Worm (Caenorhabditis elegans) whole organism, L4 larva: Measurements from ENCODE around the gene ZK666.8.

Experiments used
- F44E2.7 ChIP-seq: fragments of 200-800 bp; sonication (Bioruptor generic); IDR thresholded peaks from 2 replicates; pipeline ENCODE4 v2.1.2; 2022; ENCODE audit warnings: missing genetic modification characterization, missing compliant biosample characterization
- T20F7.1 ChIP-seq: fragments of 200-800 bp; sonication (Bioruptor generic); optimal IDR thresholded peaks from 2 replicates; lab custom pipeline; 2018; ENCODE audit warnings: mild to moderate bottlenecking, missing genetic modification characterization, missing compliant biosample characterization
- Y48G9A.11 ChIP-seq: fragments of 200-800 bp; sonication (Bioruptor generic); IDR thresholded peaks from 2 replicates; pipeline ENCODE4 v1.3.6; 2022; ENCODE audit warnings: missing genetic modification reagents, missing genetic modification characterization, missing compliant biosample characterization
- Y75B8A.6 ChIP-seq: fragments of 200-800 bp; sonication (Bioruptor generic); IDR thresholded peaks from 2 replicates; pipeline ENCODE4 v1.3.6; 2022; ENCODE audit warnings: missing genetic modification reagents, missing genetic modification characterization, missing compliant biosample characterization
- ZK337.2 ChIP-seq: fragments of 200-800 bp; sonication (Bioruptor generic); IDR thresholded peaks from 2 replicates; pipeline ENCODE4 v1.3.6; 2022; ENCODE audit warnings: missing genetic modification reagents, missing genetic modification characterization, missing compliant biosample characterization
- ZK546.5 ChIP-seq, 2 experiments: sonication (generic microtip); optimal IDR thresholded peaks; 2 replicates each; lab custom pipeline; 2017; ENCODE audit warnings: missing biosample characterization in 2 of 2, missing genetic modification characterization in 2 of 2
- aha-1 ChIP-seq: fragments of 150-350 bp; peaks from one replicate; lab custom pipeline; 2014; ENCODE audit warnings: missing biosample characterization, missing genetic modification characterization
- ceh-32 ChIP-seq: sonication (generic microtip); optimal IDR thresholded peaks from 2 replicates; lab custom pipeline; 2016; ENCODE audit warnings: mild to moderate bottlenecking, missing genetic modification characterization, missing compliant biosample characterization; ENCODE audit not compliant: poor library complexity
- ceh-62 ChIP-seq: sonication (generic microtip); optimal IDR thresholded peaks from 2 replicates; lab custom pipeline; 2017; ENCODE audit warnings: missing biosample characterization, missing genetic modification characterization
- daf-12 ChIP-seq: fragments of 150-350 bp; optimal IDR thresholded peaks from 2 replicates; lab custom pipeline; 2014; ENCODE audit warnings: missing biosample characterization, missing genetic modification reagents, missing genetic modification characterization
- daf-19 ChIP-seq: fragments of 200-800 bp; sonication (Bioruptor generic); conservative IDR thresholded peaks from 2 replicates; pipeline ENCODE4 v1.3.6; 2022; ENCODE audit warnings: missing genetic modification characterization, missing compliant biosample characterization
- dmd-6 ChIP-seq: fragments of 200-800 bp; sonication (Bioruptor generic); IDR thresholded peaks from 2 replicates; pipeline ENCODE4 v1.3.6; 2022; ENCODE audit warnings: missing genetic modification reagents, missing genetic modification characterization, missing compliant biosample characterization
- dve-1 ChIP-seq: sonication (generic microtip); optimal IDR thresholded peaks from 2 replicates; lab custom pipeline; 2017; ENCODE audit warnings: antibody characterized with exemption, mild to moderate bottlenecking, missing genetic modification characterization, missing compliant biosample characterization; ENCODE audit not compliant: insufficient read depth
- egl-27 ChIP-seq: sonication (generic microtip); optimal IDR thresholded peaks from 3 replicates; lab custom pipeline; 2017; ENCODE audit warnings: missing biosample characterization, missing genetic modification reagents, missing genetic modification characterization
- egl-43 ChIP-seq: fragments of 200-800 bp; sonication (Bioruptor generic); IDR thresholded peaks from 2 replicates; pipeline ENCODE4 v1.3.6; 2022; ENCODE audit warnings: missing genetic modification reagents, missing genetic modification characterization, missing compliant biosample characterization
- hlh-11 ChIP-seq: fragments of 200-800 bp; sonication (Bioruptor generic); optimal IDR thresholded peaks from 2 replicates; lab custom pipeline; 2018; ENCODE audit warnings: mild to moderate bottlenecking, missing genetic modification characterization, missing compliant biosample characterization
- hlh-30 ChIP-seq: sonication (generic microtip); optimal IDR thresholded peaks from 2 replicates; lab custom pipeline; 2017; ENCODE audit warnings: antibody characterized with exemption, mild to moderate bottlenecking, missing genetic modification characterization, missing compliant biosample characterization; ENCODE audit not compliant: insufficient read depth
- lin-29 ChIP-seq: fragments of 200-800 bp; sonication (Bioruptor generic); IDR thresholded peaks from 2 replicates; pipeline ENCODE4 v1.3.6; 2022; ENCODE audit warnings: missing genetic modification reagents, missing genetic modification characterization, missing compliant biosample characterization
- mdl-1 ChIP-seq, 2 experiments: fragments of 150-350 bp in 1 of 2; sonication (generic microtip) in 1 of 2; optimal IDR thresholded peaks; 2 replicates each; lab custom pipeline; 2014 to 2017; ENCODE audit warnings: missing biosample characterization in 2 of 2, missing genetic modification characterization in 2 of 2
- mxl-3 ChIP-seq: fragments of 200-800 bp; sonication (Bioruptor generic); optimal IDR thresholded peaks from 2 replicates; lab custom pipeline; 2018; ENCODE audit warnings: mild to moderate bottlenecking, missing genetic modification characterization, missing compliant biosample characterization
- nhr-102 ChIP-seq: sonication (generic microtip); optimal IDR thresholded peaks from 2 replicates; lab custom pipeline; 2016; ENCODE audit warnings: mild to moderate bottlenecking, missing genetic modification characterization, moderate library complexity, missing compliant biosample characterization
- nhr-11 ChIP-seq: fragments of 150-350 bp; optimal IDR thresholded peaks from 2 replicates; lab custom pipeline; 2014; ENCODE audit warnings: missing biosample characterization, missing genetic modification characterization
- nhr-28 ChIP-seq: fragments of 150-350 bp; optimal IDR thresholded peaks from 2 replicates; lab custom pipeline; 2014; ENCODE audit warnings: missing biosample characterization, missing genetic modification characterization
- nhr-42 ChIP-seq: fragments of 200-800 bp; sonication (Bioruptor generic); IDR thresholded peaks from 2 replicates; pipeline ENCODE4 v1.3.6; 2022; ENCODE audit warnings: missing genetic modification characterization, missing compliant biosample characterization
- nhr-76 ChIP-seq: fragments of 150-350 bp; optimal IDR thresholded peaks from 2 replicates; lab custom pipeline; 2014; ENCODE audit warnings: missing biosample characterization, missing genetic modification characterization
- nhr-77 ChIP-seq: fragments of 150-350 bp; optimal IDR thresholded peaks from 2 replicates; lab custom pipeline; 2014; ENCODE audit warnings: missing biosample characterization, missing genetic modification characterization
- php-3 ChIP-seq: fragments of 200-800 bp; sonication (Bioruptor generic); IDR thresholded peaks from 2 replicates; pipeline ENCODE4 v1.3.6; 2022; ENCODE audit warnings: missing genetic modification reagents, missing genetic modification characterization, missing compliant biosample characterization
- saeg-2 ChIP-seq: fragments of 200-800 bp; sonication (Bioruptor generic); IDR thresholded peaks from 2 replicates; pipeline ENCODE4 v1.3.6; 2022; ENCODE audit warnings: missing genetic modification reagents, missing genetic modification characterization, missing compliant biosample characterization
- sdz-12 ChIP-seq: fragments of 200-800 bp; sonication (Bioruptor generic); optimal IDR thresholded peaks from 2 replicates; lab custom pipeline; 2018; ENCODE audit warnings: mild to moderate bottlenecking, missing genetic modification characterization, missing compliant biosample characterization
- tra-1 ChIP-seq: fragments of 200-800 bp; sonication (Bioruptor generic); IDR thresholded peaks from 2 replicates; pipeline ENCODE4 v1.3.6; 2022; ENCODE audit warnings: missing genetic modification reagents, missing genetic modification characterization, missing compliant biosample characterization
- zfp-3 ChIP-seq: fragments of 200-800 bp; sonication (Bioruptor generic); conservative IDR thresholded peaks from 2 replicates; pipeline ENCODE4 v1.3.6; 2022; ENCODE audit warnings: missing genetic modification reagents, missing genetic modification characterization, missing compliant biosample characterization

The ZK666.8 gene

ce11 chrII:10523583-10523982, 30.6 kb upstream of the ZK666.8 start, which contains the start of gene F59B10.5:
F59B10.5 (minus strand) TSS chrII:10523683.
- TF ChIP-seq Y75B8A.6 (GFP tag; lab: Robert Waterston, UW) (no peak), nhr-42 (GFP tag; lab: Robert Waterston, UW) (no peak), daf-19 (GFP tag; lab: Robert Waterston, UW) (no peak), php-3 (no peak), T20F7.1 (no peak), hlh-30 (tag; lab: Kevin White, UChicago) (no peak), ceh-32 (tag; lab: Kevin White, UChicago) (no peak)

- no peak for TF ChIP-seq daf-19 (GFP tag; lab: Robert Waterston, UW)
- no peak for TF ChIP-seq zfp-3
- TF ChIP-seq, all 104 proteins: peak for 0
Observed at ce11 chrII:10523031-10523430, 30.1 kb upstream of the ZK666.8 start.

- TF ChIP-seq egl-43 (GFP tag; lab: Robert Waterston, UW) (no peak), F44E2.7 (GFP tag; lab: Robert Waterston, UW) (no peak), egl-27 (tag; lab: Kevin White, UChicago) (no peak), aha-1 (tag; lab: Kevin White, UChicago) (peak; percentile 80), nhr-102 (tag; lab: Kevin White, UChicago) (no peak), saeg-2 (GFP tag; lab: Robert Waterston, UW) (no peak)
Observed at ce11 chrII:10519863-10520262, 26.9 kb upstream of the ZK666.8 start.

- no peak for TF ChIP-seq Y48G9A.11 (GFP tag; lab: Robert Waterston, UW)
- no peak for TF ChIP-seq ZK337.2 (GFP tag; lab: Robert Waterston, UW)
- TF ChIP-seq ceh-62 (tag; lab: Kevin White, UChicago): no peak
- TF ChIP-seq dmd-6 (GFP tag; lab: Robert Waterston, UW): 0 out of 2 replicates have a peak, but pooled peaks have one; percentile 8
- TF ChIP-seq nhr-77 (tag; lab: Kevin White, UChicago): no peak
Observed at ce11 chrII:10519017-10519416, 26.1 kb upstream of the ZK666.8 start, which contains the start of gene F59B10.4. F59B10.4 (minus strand) TSS chrII:10519117.

ce11 chrII:10516375-10516774, 23.4 kb upstream of the ZK666.8 start:
- TF ChIP-seq tra-1 (GFP tag; lab: Robert Waterston, UW) (peak; percentile 38; the same call in 1 of the 2 replicates), mxl-3 (GFP tag; lab: Kevin White, UChicago) (peak; percentile 27), dve-1 (tag; lab: Kevin White, UChicago) (peak; percentile 6), hlh-11 (tag; lab: Kevin White, UChicago) (peak; percentile 20), lin-29 (GFP tag; lab: Robert Waterston, UW) (no peak), hlh-30 (tag; lab: Kevin White, UChicago) (peak; percentile 31), nhr-28 (tag; lab: Kevin White, UChicago) (peak; percentile 40), daf-12 (tag; lab: Kevin White, UChicago) (no peak), nhr-11 (tag; lab: Kevin White, UChicago) (peak; percentile 4), mdl-1 (tag; optimal IDR thresholded peaks at IDR 0.05; lab: Kevin White, UChicago) (peak in 1 of 2 experiments; percentile 28)

ce11 chrII:10515422-10515821, 22.5 kb upstream of the ZK666.8 start:
- TF ChIP-seq ZK546.5 (tag; optimal IDR thresholded peaks at IDR 0.05; lab: Kevin White, UChicago): no peak
- peak; percentile 91 for TF ChIP-seq aha-1 (tag; lab: Kevin White, UChicago)
- TF ChIP-seq hlh-30 (tag; lab: Kevin White, UChicago): peak; percentile 38
- no peak for TF ChIP-seq nhr-102 (tag; lab: Kevin White, UChicago)
- TF ChIP-seq nhr-76 (tag; lab: Kevin White, UChicago): no peak
- TF ChIP-seq dmd-6 (GFP tag; lab: Robert Waterston, UW): peak; percentile 15; the same call in 1 of the 2 replicates
- TF ChIP-seq lin-29 (GFP tag; lab: Robert Waterston, UW): no peak
- no peak for TF ChIP-seq sdz-12 (GFP tag; lab: Kevin White, UChicago)
- peak; percentile 50 for TF ChIP-seq nhr-28 (tag; lab: Kevin White, UChicago)
